Worm (Caenorhabditis elegans) whole organism, early embryonic: ENCODE data around the gene F22F1.3.

Experiments
- F13C5.2 ChIP-seq: sonication (generic microtip); optimal IDR thresholded peaks from 2 replicates; lab custom pipeline; 2017; ENCODE audit warnings: mild to moderate bottlenecking, missing genetic modification characterization, inconsistent platforms, missing compliant biosample characterization
- aly-1 ChIP-seq: sonication (generic microtip); optimal IDR thresholded peaks from 2 replicates; lab custom pipeline; 2016; ENCODE audit warnings: missing genetic modification characterization, missing compliant biosample characterization
- ama-1 ChIP-seq: fragments of 150-350 bp; optimal IDR thresholded peaks from 2 replicates; lab custom pipeline; 2014
- ets-7 ChIP-seq: sonication (generic microtip); optimal IDR thresholded peaks from 2 replicates; lab custom pipeline; 2016; ENCODE audit warnings: missing genotype, missing genetic modification characterization, missing compliant biosample characterization
- hmbx-1 ChIP-seq: sonication (generic microtip); optimal IDR thresholded peaks from 2 replicates; lab custom pipeline; 2016; ENCODE audit warnings: mild to moderate bottlenecking, missing genetic modification characterization, missing compliant biosample characterization
- hmg-4 ChIP-seq: fragments of 200-800 bp; sonication (Bioruptor generic); optimal IDR thresholded peaks from 2 replicates; lab custom pipeline; 2018; ENCODE audit warnings: mild to moderate bottlenecking, missing genetic modification characterization, missing compliant biosample characterization
- hnd-1 ChIP-seq: sonication (generic microtip); optimal IDR thresholded peaks from 2 replicates; lab custom pipeline; 2016; ENCODE audit warnings: missing genetic modification characterization, missing compliant biosample characterization
- pes-1 ChIP-seq: fragments of 200-800 bp; sonication (Bioruptor generic); IDR thresholded peaks from 2 replicates; pipeline ENCODE4 v1.3.6; 2022; ENCODE audit warnings: missing genetic modification reagents, missing genetic modification characterization, missing compliant biosample characterization
- scrt-1 ChIP-seq: fragments of 200-800 bp; sonication (Bioruptor generic); IDR thresholded peaks from 2 replicates; pipeline ENCODE4 v1.3.6; 2022; ENCODE audit warnings: missing genetic modification characterization, missing compliant biosample characterization
- tbx-11 ChIP-seq: fragments of 200-800 bp; sonication (Bioruptor generic); IDR thresholded peaks from 2 replicates; pipeline ENCODE4 v1.3.6; 2022; ENCODE audit warnings: missing genetic modification characterization, missing compliant biosample characterization
- tbx-37 ChIP-seq: fragments of 200-800 bp; sonication (Bioruptor generic); conservative IDR thresholded peaks from 2 replicates; pipeline ENCODE4 v1.3.6; 2022; ENCODE audit warnings: missing genetic modification reagents, missing genetic modification characterization, missing compliant biosample characterization

ce11 chrX:8185037-8185436 is 22.2 kb upstream of the F22F1.3 start, which contains the start of gene C17H11.5:
- TF ChIP-seq ama-1 (no peak), tbx-11 (GFP tag; lab: Robert Waterston, UW) (no peak), pes-1 (no peak), tbx-37 (GFP tag; lab: Robert Waterston, UW) (no peak), ets-7 (tag; lab: Kevin White, UChicago) (no peak), F13C5.2 (tag; lab: Kevin White, UChicago) (no peak), hmg-4 (GFP tag; lab: Kevin White, UChicago) (no peak), aly-1 (tag; lab: Kevin White, UChicago) (no peak), hnd-1 (tag; lab: Kevin White, UChicago) (no peak), hmbx-1 (tag; lab: Kevin White, UChicago) (no peak), scrt-1 (no peak)
